Worm (Caenorhabditis elegans) whole organism, young adult: ENCODE results near the gene Y54G11A.4.
A peak's percentile ranks its signal among the peaks of the same experiment; 100 is the strongest.

Experiments
- F22D6.2 ChIP-seq: sonication (generic microtip); optimal IDR thresholded peaks from 2 replicates; lab custom pipeline; 2016; ENCODE audit warnings: mild to moderate bottlenecking, missing genetic modification characterization, missing compliant biosample characterization
- F49E8.2 ChIP-seq: sonication (generic microtip); optimal IDR thresholded peaks from 3 replicates; lab custom pipeline; 2017; ENCODE audit warnings: missing genetic modification characterization, mild to moderate bottlenecking, missing compliant biosample characterization, antibody characterized with exemption, moderate library complexity; ENCODE audit not compliant: insufficient read depth
- F55B11.4 ChIP-seq: sonication (generic microtip); optimal IDR thresholded peaks from 2 replicates; lab custom pipeline; 2016; ENCODE audit warnings: missing compliant biosample characterization, missing genetic modification characterization, borderline replicate concordance; ENCODE audit not compliant: insufficient read depth
- K12H6.12 ChIP-seq: fragments of 200-800 bp; sonication (Bioruptor generic); optimal IDR thresholded peaks from 2 replicates; lab custom pipeline; 2018; ENCODE audit warnings: mild to moderate bottlenecking, missing genetic modification characterization, missing compliant biosample characterization
- Y67H2A.10 ChIP-seq: fragments of 200-800 bp; sonication (Bioruptor generic); conservative IDR thresholded peaks from 2 replicates; pipeline ENCODE4 v1.3.6; 2022; ENCODE audit warnings: missing genetic modification reagents, missing genetic modification characterization, missing compliant biosample characterization
- ZK185.1 ChIP-seq: sonication (generic microtip); optimal IDR thresholded peaks from 2 replicates; lab custom pipeline; 2016; ENCODE audit warnings: mild to moderate bottlenecking, missing genetic modification characterization, missing compliant biosample characterization; ENCODE audit not compliant: poor library complexity, severe bottlenecking
- ama-1 ChIP-seq, 3 experiments: fragments of 150-350 bp in 1 of 3; sonication (generic microtip) in 2 of 3; optimal IDR thresholded peaks; 2 replicates each; lab custom pipeline; 2014 to 2018; ENCODE audit warnings: missing biosample characterization in 2 of 3, missing genetic modification characterization in 2 of 3, missing genetic modification reagents in 2 of 3
- atf-7 ChIP-seq: sonication (generic microtip); optimal IDR thresholded peaks from 2 replicates; lab custom pipeline; 2017; ENCODE audit warnings: mild to moderate bottlenecking, missing genetic modification characterization, missing compliant biosample characterization
- attf-5 ChIP-seq: fragments of 200-800 bp; sonication (Bioruptor generic); optimal IDR thresholded peaks from 2 replicates; lab custom pipeline; 2018; ENCODE audit warnings: mild to moderate bottlenecking, missing genetic modification characterization, missing compliant biosample characterization
- bed-1 ChIP-seq: fragments of 200-800 bp; sonication (Bioruptor generic); IDR thresholded peaks from 2 replicates; pipeline ENCODE4 v1.3.6; 2022; ENCODE audit warnings: missing genetic modification reagents, missing genetic modification characterization, missing compliant biosample characterization
- cebp-1 ChIP-seq, 2 experiments: fragments of 200-800 bp in 1 of 2; sonication (Bioruptor generic) in 1 of 2; sonication (generic microtip) in 1 of 2; IDR thresholded peaks in 1 of 2; optimal IDR thresholded peaks in 1 of 2; 2 replicates each; pipeline versions ENCODE4 v1.3.6 to Lab custom; 2017 to 2022; ENCODE audit warnings: missing compliant biosample characterization in 2 of 2, missing genetic modification characterization in 2 of 2, mild to moderate bottlenecking in 1 of 2, missing genetic modification reagents in 1 of 2, moderate library complexity in 1 of 2
- ceh-27 ChIP-seq: fragments of 200-800 bp; sonication (Bioruptor generic); optimal IDR thresholded peaks from 2 replicates; lab custom pipeline; 2018; ENCODE audit warnings: mild to moderate bottlenecking, missing genetic modification characterization, moderate library complexity, missing compliant biosample characterization
- ceh-79 ChIP-seq: sonication (generic microtip); optimal IDR thresholded peaks from 2 replicates; lab custom pipeline; 2017; ENCODE audit warnings: mild to moderate bottlenecking, missing genetic modification characterization, missing compliant biosample characterization
- die-1 ChIP-seq: sonication (generic microtip); optimal IDR thresholded peaks from 2 replicates; lab custom pipeline; 2016; ENCODE audit warnings: missing genotype, mild to moderate bottlenecking, missing genetic modification characterization, missing compliant biosample characterization
- dpff-1 ChIP-seq: sonication (generic microtip); optimal IDR thresholded peaks from 2 replicates; lab custom pipeline; 2017; ENCODE audit warnings: mild to moderate bottlenecking, missing genetic modification characterization, missing compliant biosample characterization
- dpl-1 ChIP-seq: fragments of 150-350 bp; optimal IDR thresholded peaks from 2 replicates; lab custom pipeline; 2014; ENCODE audit warnings: missing biosample characterization, missing genetic modification reagents, missing genetic modification characterization
- hlh-12 ChIP-seq: sonication (generic microtip); optimal IDR thresholded peaks from 2 replicates; lab custom pipeline; 2016; ENCODE audit warnings: missing genetic modification characterization, missing compliant biosample characterization
- hlh-26 ChIP-seq: fragments of 200-800 bp; sonication (Bioruptor generic); conservative IDR thresholded peaks from 2 replicates; pipeline ENCODE4 v1.3.6; 2022; ENCODE audit warnings: missing genetic modification reagents, missing genetic modification characterization, missing compliant biosample characterization
- hmg-1.2 ChIP-seq: fragments of 200-800 bp; sonication (Bioruptor generic); IDR thresholded peaks from 2 replicates; pipeline ENCODE4 v1.3.6; 2022; ENCODE audit warnings: missing genetic modification reagents, missing genetic modification characterization, missing compliant biosample characterization
- hmg-20 ChIP-seq: fragments of 200-800 bp; sonication (Bioruptor generic); IDR thresholded peaks from 2 replicates; pipeline ENCODE4 v1.3.6; 2022; ENCODE audit warnings: missing genetic modification reagents, missing genetic modification characterization, missing compliant biosample characterization
- hrde-1 ChIP-seq: sonication (generic microtip); optimal IDR thresholded peaks from 2 replicates; lab custom pipeline; 2016; ENCODE audit warnings: missing genetic modification characterization, mild to moderate bottlenecking, missing compliant biosample characterization, moderate library complexity, missing genotype, missing genetic modification reagents, borderline replicate concordance
- lin-35 ChIP-seq, 3 experiments: fragments of 150-350 bp in 2 of 3; sonication (generic microtip) in 1 of 3; optimal IDR thresholded peaks; 2 replicates each; lab custom pipeline; 2014 to 2018; ENCODE audit warnings: missing biosample characterization in 3 of 3, missing genetic modification characterization in 3 of 3, missing genetic modification reagents in 3 of 3
- lin-40 ChIP-seq: sonication (generic microtip); optimal IDR thresholded peaks from 2 replicates; lab custom pipeline; 2016; ENCODE audit warnings: missing genetic modification characterization, mild to moderate bottlenecking, missing compliant biosample characterization, missing genotype, missing genetic modification reagents
- madf-8 ChIP-seq: fragments of 200-800 bp; sonication (Bioruptor generic); conservative IDR thresholded peaks from 2 replicates; pipeline ENCODE4 v1.3.6; 2022; ENCODE audit warnings: missing genetic modification reagents, missing genetic modification characterization, missing compliant biosample characterization
- mcd-1 ChIP-seq: fragments of 200-800 bp; sonication (Bioruptor generic); IDR thresholded peaks from 2 replicates; pipeline ENCODE4 v1.3.6; 2022; ENCODE audit warnings: missing genetic modification reagents, missing genetic modification characterization, missing compliant biosample characterization
- mel-28 ChIP-seq: sonication (generic microtip); optimal IDR thresholded peaks from 2 replicates; lab custom pipeline; 2016; ENCODE audit warnings: borderline replicate concordance, mild to moderate bottlenecking, missing genetic modification characterization, missing compliant biosample characterization
- mes-4 ChIP-seq: sonication (generic microtip); optimal IDR thresholded peaks from 2 replicates; lab custom pipeline; 2016; ENCODE audit warnings: missing genotype, missing genetic modification characterization, missing compliant biosample characterization
- nhr-80 ChIP-seq: sonication (generic microtip); optimal IDR thresholded peaks from 2 replicates; lab custom pipeline; 2016; ENCODE audit warnings: missing genetic modification characterization, missing compliant biosample characterization
- pha-4 ChIP-seq: fragments of 150-350 bp; sonication (generic microtip); optimal IDR thresholded peaks from 2 replicates; lab custom pipeline; 2014; ENCODE audit warnings: missing biosample characterization, missing genetic modification reagents, missing genetic modification characterization
- rcor-1 ChIP-seq: fragments of 200-800 bp; sonication (Bioruptor generic); IDR thresholded peaks from 2 replicates; pipeline ENCODE4 v1.3.6; 2022; ENCODE audit warnings: missing genetic modification reagents, missing genetic modification characterization, missing compliant biosample characterization
- repo-1 ChIP-seq: sonication (generic microtip); optimal IDR thresholded peaks from 2 replicates; lab custom pipeline; 2017; ENCODE audit warnings: mild to moderate bottlenecking, missing genetic modification characterization, missing compliant biosample characterization
- sdz-38 ChIP-seq: sonication (generic microtip); optimal IDR thresholded peaks from 2 replicates; lab custom pipeline; 2016; ENCODE audit warnings: missing genotype, missing genetic modification characterization, missing compliant biosample characterization
- snpc-3.4 ChIP-seq: sonication (generic microtip); optimal IDR thresholded peaks from 2 replicates; lab custom pipeline; 2017; ENCODE audit warnings: missing genetic modification characterization, mild to moderate bottlenecking, missing compliant biosample characterization, antibody characterized with exemption, moderate library complexity, missing genotype, missing genetic modification reagents
- snpc-4 ChIP-seq, 5 experiments: fragments of 150-350 bp in 1 of 5; sonication (generic microtip) in 4 of 5; optimal IDR thresholded peaks; 2 replicates each; lab custom pipeline; 2014 to 2018; ENCODE audit warnings: missing genetic modification characterization in 5 of 5, missing biosample characterization in 3 of 5, antibody characterized with exemption in 2 of 5, mild to moderate bottlenecking in 2 of 5, missing compliant biosample characterization in 2 of 5, missing genotype in 2 of 5, moderate library complexity in 2 of 5, missing genetic modification reagents in 1 of 5
- zfh-2 ChIP-seq: fragments of 200-800 bp; sonication (Bioruptor generic); conservative IDR thresholded peaks from 2 replicates; pipeline ENCODE4 v1.3.6; 2022; ENCODE audit warnings: missing genetic modification reagents, missing genetic modification characterization, missing compliant biosample characterization

Gene Y54G11A.4

ce11 chrII:14287277-14287676, 5.3 kb upstream of the Y54G11A.4 start, which contains the start of gene srh-41:
TSS of gene srh-41 (minus strand) at chrII:14287377.
- TF ChIP-seq die-1 (tag; lab: Kevin White, UChicago) (no peak), mes-4 (no peak), snpc-3.4 (tag; lab: Kevin White, UChicago) (no peak), hlh-12 (no peak)

ce11 chrII:14288968-14289367, 3.7 kb upstream of the Y54G11A.4 start, which contains the start of gene srh-42:
TSS of gene srh-42 (minus strand) at chrII:14289068.
- no peak for TF ChIP-seq Y67H2A.10
- no peak for TF ChIP-seq sdz-38
- no peak for TF ChIP-seq repo-1 (tag; lab: Kevin White, UChicago)
- TF ChIP-seq dpl-1: no peak
- no peak for TF ChIP-seq bed-1 (GFP tag; lab: Robert Waterston, UW)
- no peak for TF ChIP-seq F55B11.4
- TF ChIP-seq F22D6.2 (tag; lab: Kevin White, UChicago): no peak
- TF ChIP-seq hlh-12: no peak
- no peak for TF ChIP-seq zfh-2 (GFP tag; lab: Robert Waterston, UW)

ce11 chrII:14290846-14291245, 1.8 kb upstream of the Y54G11A.4 start:
- TF ChIP-seq nhr-80 (tag; lab: Kevin White, UChicago) (peak; percentile 5), cebp-1 (GFP tag; IDR thresholded peaks at IDR 0.05; lab: Robert Waterston, UW) (peak; percentile 85), cebp-1 (tag; optimal IDR thresholded peaks at IDR 0.05; lab: Kevin White, UChicago) (peak; percentile 90), mcd-1 (GFP tag; lab: Robert Waterston, UW) (no peak), hrde-1 (tag; lab: Kevin White, UChicago) (no peak), atf-7 (no peak), ama-1 (optimal IDR thresholded peaks at IDR 0.05; lab: Kevin White, UChicago) (no peak), ama-1 (GFP tag; optimal IDR thresholded peaks at IDR 0.05; lab: Kevin White, UChicago) (no peak), ceh-79 (no peak)

ce11 chrII:14291854-14292253, 765 bp upstream of the Y54G11A.4 start:
- peak; percentile 35; the same call in 1 of the 2 replicates for TF ChIP-seq mcd-1 (GFP tag; lab: Robert Waterston, UW)

- TF ChIP-seq madf-8 (GFP tag; lab: Robert Waterston, UW) (no peak), K12H6.12 (tag; lab: Kevin White, UChicago) (no peak), hlh-26 (GFP tag; lab: Robert Waterston, UW) (no peak), hmg-20 (GFP tag; lab: Robert Waterston, UW) (no peak), F49E8.2 (tag; lab: Kevin White, UChicago) (no peak), rcor-1 (GFP tag; lab: Robert Waterston, UW) (no peak), mel-28 (no peak), ceh-27 (GFP tag; lab: Kevin White, UChicago) (no peak), dpff-1 (tag; lab: Kevin White, UChicago) (no peak), F22D6.2 (tag; lab: Kevin White, UChicago) (no peak)
Measured at ce11 chrII:14294390-14294789, 1.8 kb downstream of the Y54G11A.4 start.

ce11 chrII:14296320-14296719, 3.7 kb downstream of the Y54G11A.4 start:
- no peak for TF ChIP-seq snpc-4 (GFP tag; optimal IDR thresholded peaks at IDR 0.05; lab: Kevin White, UChicago)
- peak in 2 of 4 experiments; percentile 20 to 35 for TF ChIP-seq snpc-4 (tag; optimal IDR thresholded peaks at IDR 0.05; lab: Kevin White, UChicago)
- TF ChIP-seq K12H6.12 (tag; lab: Kevin White, UChicago): no peak
- TF ChIP-seq lin-35 (GFP tag; optimal IDR thresholded peaks at IDR 0.05; lab: Kevin White, UChicago): no peak
- TF ChIP-seq nhr-80 (tag; lab: Kevin White, UChicago): peak; percentile 76
- peak; percentile 5 for TF ChIP-seq ZK185.1 (tag; lab: Kevin White, UChicago)
- peak; percentile 73; the same call in 1 of the 2 replicates for TF ChIP-seq hmg-1.2 (GFP tag; lab: Robert Waterston, UW)
- TF ChIP-seq attf-5 (GFP tag; lab: Kevin White, UChicago): peak; percentile 20
- TF ChIP-seq pha-4: peak; percentile 34
- peak; percentile 51 for TF ChIP-seq lin-40 (tag; lab: Kevin White, UChicago)
- no peak for TF ChIP-seq cebp-1 (GFP tag; IDR thresholded peaks at IDR 0.05; lab: Robert Waterston, UW)
- peak; percentile 44 for TF ChIP-seq cebp-1 (tag; optimal IDR thresholded peaks at IDR 0.05; lab: Kevin White, UChicago)
